Fruit fly (Drosophila melanogaster): Measurements from ENCODE around the gene CG5381.

The CG5381 gene

dm6 chr2L:10364229-10364628 is 41.3 kb upstream of the CG5381 start, which contains the start of gene lft:
Gene lft, plus strand, starts transcription at chr2L:10364471.
- TF ChIP-seq CG31627 (GFP tag; optimal IDR thresholded peaks at IDR 0.05) = no peak
- TF ChIP-seq Eip78C (GFP tag) = peak; percentile 42
- no peak for TF ChIP-seq achi (GFP tag; optimal IDR thresholded peaks at IDR 0.05)
- peak in 1 of 2 experiments; percentile 32 for TF ChIP-seq ss (GFP tag; optimal IDR thresholded peaks at IDR 0.05)
- TF ChIP-seq Gug (GFP tag; IDR thresholded peaks at IDR 0.05) = no peak
- no peak for TF ChIP-seq CG6854 (GFP tag; optimal IDR thresholded peaks at IDR 0.05)
- no peak for TF ChIP-seq CG7368 (GFP tag; optimal IDR thresholded peaks at IDR 0.05)
- TF ChIP-seq dsx (GFP tag; optimal IDR thresholded peaks at IDR 0.05; ENCODE audit: poor library complexity, severe bottlenecking) = peak; percentile 51
- peak; percentile 53 for TF ChIP-seq CG8319 (GFP tag; optimal IDR thresholded peaks at IDR 0.05)
- TF ChIP-seq Lpt (GFP tag; optimal IDR thresholded peaks at IDR 0.05) = no peak
- TF ChIP-seq topi (GFP tag; optimal IDR thresholded peaks at IDR 0.05) = no peak
- no peak for TF ChIP-seq CG6276 (GFP tag; optimal IDR thresholded peaks at IDR 0.05)
- no peak for TF ChIP-seq pdm3 (GFP tag; optimal IDR thresholded peaks at IDR 0.05)
- no peak for TF ChIP-seq CG32006 (GFP tag; optimal IDR thresholded peaks at IDR 0.05)
- TF ChIP-seq dac (GFP tag; optimal IDR thresholded peaks at IDR 0.05) = no peak
- TF ChIP-seq CG4318 (GFP tag; optimal IDR thresholded peaks at IDR 0.05) = no peak
- TF ChIP-seq CG3032 (tag; optimal IDR thresholded peaks at IDR 0.05) = no peak
- no peak for TF ChIP-seq CG34406 (GFP tag; optimal IDR thresholded peaks at IDR 0.05)

dm6 chr2L:10362408-10363067 is 39.6 kb upstream of the CG5381 start, which contains the start of the genes Cand1 and pim:
Gene Cand1, minus strand, starts transcription at chr2L:10362707.
Gene pim, plus strand, starts transcription at chr2L:10362989.
- TF ChIP-seq CG3032 (tag; optimal IDR thresholded peaks at IDR 0.05) = peak; percentile 16
- no peak for TF ChIP-seq cyc (GFP tag; optimal IDR thresholded peaks at IDR 0.05)

dm6 chr2L:10356508-10356907 is 33.6 kb upstream of the CG5381 start, which contains the start of the genes CtsL4 and ClpP:
Gene CtsL4, minus strand, starts transcription at chr2L:10356597.
Gene ClpP, plus strand, starts transcription at chr2L:10356795.
- no peak for TF ChIP-seq Sox102F (GFP tag; optimal IDR thresholded peaks at IDR 0.05)
- TF ChIP-seq spab (GFP tag; optimal IDR thresholded peaks at IDR 0.05) = no peak
- TF ChIP-seq CG31627 (GFP tag; optimal IDR thresholded peaks at IDR 0.05) = peak; percentile 50
- no peak for TF ChIP-seq CG10669 (GFP tag; optimal IDR thresholded peaks at IDR 0.05)
- TF ChIP-seq Ets21C (GFP tag; optimal IDR thresholded peaks at IDR 0.05) = no peak
- peak; percentile 61 for TF ChIP-seq CG1621 (tag; optimal IDR thresholded peaks at IDR 0.05)
- TF ChIP-seq CG32006 (GFP tag; optimal IDR thresholded peaks at IDR 0.05) = no peak
- no peak for TF ChIP-seq Sox15 (GFP tag; optimal IDR thresholded peaks at IDR 0.05)
- no peak for TF ChIP-seq CG6854 (GFP tag; optimal IDR thresholded peaks at IDR 0.05)
- TF ChIP-seq lz (GFP tag; optimal IDR thresholded peaks at IDR 0.05) = peak; percentile 45
- TF ChIP-seq Hr39 (GFP tag; optimal IDR thresholded peaks at IDR 0.05) = no peak
- TF ChIP-seq vri (GFP tag; optimal IDR thresholded peaks at IDR 0.05) = no peak
- no peak for TF ChIP-seq salr (GFP tag; optimal IDR thresholded peaks at IDR 0.05)
- no peak for TF ChIP-seq CG8319 (GFP tag; optimal IDR thresholded peaks at IDR 0.05)
- TF ChIP-seq Met (GFP tag; optimal IDR thresholded peaks at IDR 0.05) = no peak
- peak; percentile 40 for TF ChIP-seq CG34406 (GFP tag; optimal IDR thresholded peaks at IDR 0.05)
- no peak for TF ChIP-seq dsx (GFP tag; optimal IDR thresholded peaks at IDR 0.05; ENCODE audit: poor library complexity, severe bottlenecking)
- TF ChIP-seq Sox14 (GFP tag; optimal IDR thresholded peaks at IDR 0.05) = peak; percentile 88
- peak; percentile 45 for TF ChIP-seq CG3032 (tag; optimal IDR thresholded peaks at IDR 0.05)
- TF ChIP-seq acj6 (GFP tag; optimal IDR thresholded peaks at IDR 0.05) = peak; percentile 36
- TF ChIP-seq OdsH (GFP tag; optimal IDR thresholded peaks at IDR 0.05) = peak; percentile 59
- TF ChIP-seq CG8632 (GFP tag; optimal IDR thresholded peaks at IDR 0.05) = peak; percentile 37
- no peak for TF ChIP-seq Blimp-1 (GFP tag; optimal IDR thresholded peaks at IDR 0.05)
- no peak for TF ChIP-seq CG4318 (GFP tag; optimal IDR thresholded peaks at IDR 0.05)
- TF ChIP-seq Eip78C (GFP tag) = no peak
- TF ChIP-seq dac (GFP tag; optimal IDR thresholded peaks at IDR 0.05) = peak; percentile 10
- no peak for TF ChIP-seq eg (GFP tag; IDR thresholded peaks at IDR 0.05)
- peak; percentile 29 for TF ChIP-seq cyc (GFP tag; optimal IDR thresholded peaks at IDR 0.05)
- no peak for TF ChIP-seq Eip93F (GFP tag; optimal IDR thresholded peaks at IDR 0.05)
- TF ChIP-seq Smox (GFP tag; optimal IDR thresholded peaks at IDR 0.05) = no peak
- peak; percentile 55 for TF ChIP-seq esn (GFP tag; optimal IDR thresholded peaks at IDR 0.05)
- no peak for TF ChIP-seq Hr38 (GFP tag; optimal IDR thresholded peaks at IDR 0.05)
- no peak for TF ChIP-seq CG7368 (GFP tag; optimal IDR thresholded peaks at IDR 0.05)
- no peak for TF ChIP-seq CG6792 (GFP tag; optimal IDR thresholded peaks at IDR 0.05)
- no peak for TF ChIP-seq fd59A (GFP tag; optimal IDR thresholded peaks at IDR 0.05)
- TF ChIP-seq Eip75B (GFP tag; optimal IDR thresholded peaks at IDR 0.05) = no peak
- TF ChIP-seq CG11294 (GFP tag; IDR thresholded peaks at IDR 0.05) = no peak
- TF ChIP-seq achi (GFP tag; optimal IDR thresholded peaks at IDR 0.05) = no peak
- no peak for TF ChIP-seq fd85E (GFP tag; optimal IDR thresholded peaks at IDR 0.05)

Measured in whole organism, prepupa.